Fruit fly (Drosophila melanogaster): ENCODE results near the gene CG9837.

- TF ChIP-seq usp (GFP tag; optimal IDR thresholded peaks at IDR 0.05) (no peak), pan (optimal IDR thresholded peaks at IDR 0.05) (no peak), psq (optimal IDR thresholded peaks at IDR 0.05) (no peak)
Measured at dm6 chr3R:8822919-8823318, 9.5 kb upstream of the CG9837 start.
